Fruit fly (Drosophila melanogaster) whole organism, pupa: ENCODE results near the gene CG6231.

Source experiments
- CG10348 ChIP-seq: fragments of 200-800 bp; sonication (Bioruptor generic); IDR thresholded peaks from 2 replicates; pipeline ENCODE4 v1.3.6; 2022; ENCODE audit warnings: missing biosample characterization, missing genetic modification characterization
- CG12605 ChIP-seq: fragments of 200-800 bp; sonication (Bioruptor generic); IDR thresholded peaks from 2 replicates; pipeline ENCODE4 v1.3.6; 2022; ENCODE audit warnings: missing biosample characterization, missing genetic modification characterization
- CG13204 ChIP-seq: fragments of 200-800 bp; sonication (Bioruptor generic); optimal IDR thresholded peaks from 2 replicates; lab custom pipeline; 2018; ENCODE audit warnings: missing biosample characterization, mild to moderate bottlenecking, missing genetic modification characterization, moderate library complexity
- CG14655 ChIP-seq: fragments of 200-800 bp; sonication (Bioruptor generic); optimal IDR thresholded peaks from 3 replicates; lab custom pipeline; 2017; ENCODE audit warnings: mild to moderate bottlenecking, missing biosample characterization, missing genetic modification reagents, missing genetic modification characterization
- CG15710 ChIP-seq: fragments of 200-800 bp; sonication (Bioruptor generic); optimal IDR thresholded peaks from 2 replicates; lab custom pipeline; 2018; ENCODE audit warnings: missing biosample characterization, mild to moderate bottlenecking, missing genetic modification characterization, moderate library complexity
- CG17806 ChIP-seq: fragments of 200-800 bp; sonication (Bioruptor generic); optimal IDR thresholded peaks from 2 replicates; lab custom pipeline; 2018; ENCODE audit warnings: missing biosample characterization, mild to moderate bottlenecking, missing genetic modification characterization, moderate library complexity
- CG32121 ChIP-seq: fragments of 200-800 bp; sonication (Bioruptor generic); IDR thresholded peaks from 2 replicates; pipeline ENCODE4 v1.3.6; 2022; ENCODE audit warnings: missing biosample characterization, missing genetic modification characterization
- CG34367 ChIP-seq: fragments of 200-800 bp; sonication (Bioruptor generic); optimal IDR thresholded peaks from 2 replicates; lab custom pipeline; 2018; ENCODE audit warnings: missing biosample characterization, mild to moderate bottlenecking, missing genetic modification characterization
- CG4496 ChIP-seq: fragments of 200-800 bp; sonication (Bioruptor generic); IDR thresholded peaks from 3 replicates; pipeline ENCODE4 v1.3.6; 2022; ENCODE audit warnings: missing biosample characterization, missing genetic modification characterization
- CG8159 ChIP-seq: fragments of 200-800 bp; sonication (Bioruptor generic); optimal IDR thresholded peaks from 3 replicates; lab custom pipeline; 2018; ENCODE audit warnings: missing biosample characterization, mild to moderate bottlenecking, missing genetic modification characterization, moderate library complexity
- CG8301 ChIP-seq: fragments of 200-800 bp; sonication (Bioruptor generic); optimal IDR thresholded peaks from 2 replicates; lab custom pipeline; 2018; ENCODE audit warnings: missing biosample characterization, mild to moderate bottlenecking, missing genetic modification characterization
- CG9948 ChIP-seq: fragments of 200-800 bp; sonication (Bioruptor generic); optimal IDR thresholded peaks from 2 replicates; lab custom pipeline; 2018; ENCODE audit warnings: missing biosample characterization, mild to moderate bottlenecking, missing genetic modification characterization, moderate library complexity
- D1 ChIP-seq: fragments of 200-800 bp; sonication (Bioruptor generic); optimal IDR thresholded peaks from 2 replicates; lab custom pipeline; 2018; ENCODE audit warnings: missing biosample characterization, mild to moderate bottlenecking, missing genetic modification characterization, moderate library complexity
- EcR ChIP-seq: fragments of 200-800 bp; sonication (Bioruptor generic); optimal IDR thresholded peaks from 3 replicates; lab custom pipeline; 2019; ENCODE audit warnings: missing biosample characterization, missing genetic modification characterization, mild to moderate bottlenecking, moderate library complexity, missing genetic modification reagents
- Ets98B ChIP-seq: fragments of 200-800 bp; sonication (Bioruptor generic); IDR thresholded peaks from 2 replicates; pipeline ENCODE4 v1.3.6; 2022; ENCODE audit warnings: missing biosample characterization, missing genetic modification characterization
- Pif1A ChIP-seq: fragments of 200-800 bp; sonication (Bioruptor generic); optimal IDR thresholded peaks from 3 replicates; lab custom pipeline; 2016; ENCODE audit warnings: missing biosample characterization, missing genetic modification characterization
- Pif1B ChIP-seq: fragments of 200-800 bp; sonication (Bioruptor generic); optimal IDR thresholded peaks from 3 replicates; lab custom pipeline; 2016; ENCODE audit warnings: missing biosample characterization, missing genetic modification characterization
- Snoo ChIP-seq: fragments of 200-800 bp; sonication (Bioruptor generic); optimal IDR thresholded peaks from 3 replicates; lab custom pipeline; 2017; ENCODE audit warnings: missing biosample characterization, mild to moderate bottlenecking, missing genetic modification characterization, inconsistent platforms
- fd96Ca ChIP-seq: fragments of 200-800 bp; sonication (Bioruptor generic); IDR thresholded peaks from 3 replicates; pipeline ENCODE4 v1.3.6; 2022; ENCODE audit warnings: missing biosample characterization, missing genetic modification characterization
- gl ChIP-seq: fragments of 200-800 bp; sonication (Bioruptor generic); optimal IDR thresholded peaks from 2 replicates; lab custom pipeline; 2018; ENCODE audit warnings: missing biosample characterization, mild to moderate bottlenecking, missing genetic modification characterization
- rn ChIP-seq: fragments of 200-800 bp; sonication (Bioruptor generic); IDR thresholded peaks from 2 replicates; pipeline ENCODE4 v1.3.6; 2022; ENCODE audit warnings: missing biosample characterization, missing genetic modification characterization

Gene CG6231

dm6 chr3R:19623606-19624005 lies 8.9 kb downstream of the CG6231 start:
- TF ChIP-seq rn (GFP tag; lab: Robert Waterston, UW) (peak; percentile 44; the same call in 1 of the 2 replicates), CG8159 (tag; lab: Kevin White, UChicago) (peak; percentile 67), CG32121 (GFP tag; lab: Robert Waterston, UW) (peak; percentile 55), CG9948 (tag; lab: Kevin White, UChicago) (peak; percentile 62), CG12605 (GFP tag; lab: Robert Waterston, UW) (peak; percentile 51; the same call in 1 of the 2 replicates), fd96Ca (GFP tag; lab: Robert Waterston, UW) (peak; percentile 76), CG15710 (tag; lab: Kevin White, UChicago) (peak; percentile 65), CG17806 (tag; lab: Kevin White, UChicago) (peak; percentile 57), Ets98B (GFP tag; lab: Robert Waterston, UW) (peak; percentile 65), CG13204 (GFP tag; lab: Kevin White, UChicago) (peak; percentile 6), CG10348 (GFP tag; lab: Robert Waterston, UW) (no peak), D1 (no peak), EcR (peak; percentile 61), gl (tag; lab: Kevin White, UChicago) (no peak), Pif1A (peak; percentile 80), CG14655 (GFP tag; lab: Kevin White, UChicago) (peak; percentile 76), CG4496 (peak; percentile 76), CG8301 (tag; lab: Kevin White, UChicago) (peak; percentile 68), Pif1B (GFP tag; lab: Kevin White, UChicago) (peak; percentile 57), Snoo (peak; percentile 62), CG34367 (peak; percentile 57)

dm6 chr3R:19622005-19622404 lies 10.5 kb downstream of the CG6231 start:
- TF ChIP-seq CG10348 (GFP tag; lab: Robert Waterston, UW) (no peak), CG12605 (GFP tag; lab: Robert Waterston, UW) (no peak), CG34367 (no peak), Snoo (no peak), CG32121 (GFP tag; lab: Robert Waterston, UW) (no peak), CG17806 (tag; lab: Kevin White, UChicago) (no peak)

- no peak for TF ChIP-seq CG15710 (tag; lab: Kevin White, UChicago)
- TF ChIP-seq CG9948 (tag; lab: Kevin White, UChicago) = no peak
- TF ChIP-seq CG13204 (GFP tag; lab: Kevin White, UChicago) = no peak
- TF ChIP-seq CG34367 = no peak
- no peak for TF ChIP-seq D1
- no peak for TF ChIP-seq Pif1A
- TF ChIP-seq CG4496 = no peak
- TF ChIP-seq fd96Ca (GFP tag; lab: Robert Waterston, UW) = no peak
- TF ChIP-seq CG17806 (tag; lab: Kevin White, UChicago) = no peak
- no peak for TF ChIP-seq CG10348 (GFP tag; lab: Robert Waterston, UW)
- TF ChIP-seq rn (GFP tag; lab: Robert Waterston, UW) = no peak
Observed at dm6 chr3R:19620953-19621352, 11.6 kb downstream of the CG6231 start.

dm6 chr3R:19619908-19620307 lies 12.6 kb downstream of the CG6231 start:
- TF ChIP-seq CG13204 (GFP tag; lab: Kevin White, UChicago) (no peak), CG8159 (tag; lab: Kevin White, UChicago) (no peak), gl (tag; lab: Kevin White, UChicago) (no peak), fd96Ca (GFP tag; lab: Robert Waterston, UW) (no peak), Pif1B (GFP tag; lab: Kevin White, UChicago) (no peak), CG32121 (GFP tag; lab: Robert Waterston, UW) (no peak), CG4496 (0 out of 3 replicates have a peak, but pooled peaks have one; percentile 43), Pif1A (no peak)
- TF ChIP-seq, all 21 proteins: peak for 1

- TF ChIP-seq Ets98B (GFP tag; lab: Robert Waterston, UW) (no peak), CG4496 (no peak), CG12605 (GFP tag; lab: Robert Waterston, UW) (no peak), Snoo (no peak), rn (GFP tag; lab: Robert Waterston, UW) (no peak), D1 (no peak), CG17806 (tag; lab: Kevin White, UChicago) (no peak), CG34367 (no peak)
Observed at dm6 chr3R:19612908-19613431, 19.5 kb downstream of the CG6231 start, which contains the start of gene CG16727. TSS of gene CG16727 (plus strand) at chr3R:19613381.

dm6 chr3R:19609925-19610324 lies 22.6 kb downstream of the CG6231 start, which contains the start of gene CG17752:
TSS of gene CG17752 (plus strand) at chr3R:19610225.
- TF ChIP-seq D1 = no peak
- TF ChIP-seq fd96Ca (GFP tag; lab: Robert Waterston, UW) = no peak
- TF ChIP-seq CG34367 = no peak
- no peak for TF ChIP-seq EcR
- TF ChIP-seq Ets98B (GFP tag; lab: Robert Waterston, UW) = no peak
- TF ChIP-seq CG14655 (GFP tag; lab: Kevin White, UChicago) = no peak
- no peak for TF ChIP-seq CG8301 (tag; lab: Kevin White, UChicago)
- no peak for TF ChIP-seq CG8159 (tag; lab: Kevin White, UChicago)
- no peak for TF ChIP-seq CG13204 (GFP tag; lab: Kevin White, UChicago)
- no peak for TF ChIP-seq Pif1A

dm6 chr3R:19606954-19607353 lies 25.6 kb downstream of the CG6231 start, which contains the start of gene CG17751:
TSS of gene CG17751 (plus strand) at chr3R:19607254.
- TF ChIP-seq CG32121 (GFP tag; lab: Robert Waterston, UW) (no peak), Pif1B (GFP tag; lab: Kevin White, UChicago) (no peak)
